Worm (Caenorhabditis elegans) whole organism, mixed stage, embryonic: ENCODE measurements around the gene F36H1.11.

Source experiments
- elt-3 ChIP-seq: fragments of 150-350 bp; optimal IDR thresholded peaks from 2 replicates; lab custom pipeline; 2014; ENCODE audit warnings: missing biosample characterization, missing genetic modification characterization
- lsy-2 ChIP-seq: fragments of 150-350 bp; optimal IDR thresholded peaks from 2 replicates; lab custom pipeline; 2014; ENCODE audit warnings: missing biosample characterization, missing genetic modification characterization
- mep-1 ChIP-seq: fragments of 150-350 bp; optimal IDR thresholded peaks from 2 replicates; lab custom pipeline; 2017; ENCODE audit warnings: missing biosample characterization, missing genetic modification reagents, missing genetic modification characterization, inconsistent platforms
- nhr-12 ChIP-seq: fragments of 150-350 bp; optimal IDR thresholded peaks from 2 replicates; lab custom pipeline; 2014; ENCODE audit warnings: missing biosample characterization, missing genetic modification characterization
- nhr-76 ChIP-seq: sonication (generic microtip); optimal IDR thresholded peaks from 2 replicates; lab custom pipeline; 2017; ENCODE audit warnings: missing biosample characterization, missing genetic modification characterization
- pha-4 ChIP-seq: fragments of 150-350 bp; optimal IDR thresholded peaks from 2 replicates; lab custom pipeline; 2018; ENCODE audit warnings: missing biosample characterization, missing genetic modification reagents, missing genetic modification characterization
- tbx-8 ChIP-seq: fragments of 200-800 bp; sonication (Bioruptor generic); optimal IDR thresholded peaks from 2 replicates; lab custom pipeline; 2018; ENCODE audit warnings: mild to moderate bottlenecking, missing genetic modification characterization, moderate library complexity, missing compliant biosample characterization
- ztf-11 ChIP-seq: fragments of 150-350 bp; optimal IDR thresholded peaks from 2 replicates; lab custom pipeline; 2014; ENCODE audit warnings: missing biosample characterization, missing genetic modification characterization

- TF ChIP-seq ztf-11: no peak
- TF ChIP-seq nhr-76 (tag; lab: Kevin White, UChicago): no peak
- TF ChIP-seq mep-1 (tag; lab: Kevin White, UChicago): no peak
- no peak for TF ChIP-seq pha-4 (tag; lab: Kevin White, UChicago)
- no peak for TF ChIP-seq elt-3 (tag; lab: Kevin White, UChicago)
- TF ChIP-seq lsy-2: no peak
- TF ChIP-seq nhr-12: no peak
- no peak for TF ChIP-seq tbx-8 (GFP tag; lab: Kevin White, UChicago)
These were observed 16.7 kb upstream of the F36H1.11 start, which contains the start of gene hrg-6 for ce11 chrIV:11032288-11032687.
